Fruit fly (Drosophila melanogaster): ENCODE data around the gene CG17217.
A peak's percentile ranks its signal among the peaks of the same experiment; 100 is the strongest.

Gene CG17217

dm6 chr2L:12192978-12193377, 22.6 kb downstream of the CG17217 start (continued):
- TF ChIP-seq CG10631 (GFP tag; optimal IDR thresholded peaks at IDR 0.05), result peak; percentile 56
- no peak for TF ChIP-seq net (GFP tag; optimal IDR thresholded peaks at IDR 0.05)
- TF ChIP-seq CG1621 (tag; optimal IDR thresholded peaks at IDR 0.05), result peak; percentile 7
- TF ChIP-seq CG11762 (GFP tag; optimal IDR thresholded peaks at IDR 0.05; ENCODE audit: insufficient read depth), result no peak
- TF ChIP-seq CG7368 (GFP tag; optimal IDR thresholded peaks at IDR 0.05), result no peak
- TF ChIP-seq fd59A (GFP tag; optimal IDR thresholded peaks at IDR 0.05), result peak; percentile 2
- peak; percentile 41 for TF ChIP-seq spab (GFP tag; optimal IDR thresholded peaks at IDR 0.05)
- 0 out of 3 replicates have a peak, but pooled peaks have one; percentile 40 for TF ChIP-seq CG6163 (GFP tag; IDR thresholded peaks at IDR 0.05)
- TF ChIP-seq CG15336 (GFP tag; IDR thresholded peaks at IDR 0.05), result 0 out of 2 replicates have a peak, but pooled peaks have one; percentile 25
- TF ChIP-seq dsx (GFP tag; optimal IDR thresholded peaks at IDR 0.05; ENCODE audit: poor library complexity, severe bottlenecking), result peak; percentile 35
- TF ChIP-seq svp (GFP tag), result peak; percentile 80
- TF ChIP-seq topi (GFP tag; optimal IDR thresholded peaks at IDR 0.05), result peak; percentile 40
- no peak for TF ChIP-seq salr (GFP tag; optimal IDR thresholded peaks at IDR 0.05)
- TF ChIP-seq CG9139 (GFP tag; optimal IDR thresholded peaks at IDR 0.05), result no peak
- TF ChIP-seq CG11294 (GFP tag; IDR thresholded peaks at IDR 0.05), result no peak
- no peak for TF ChIP-seq Hr4 (GFP tag; optimal IDR thresholded peaks at IDR 0.05)
- TF ChIP-seq CG8632 (GFP tag; optimal IDR thresholded peaks at IDR 0.05), result no peak
- TF ChIP-seq CG4318 (GFP tag; optimal IDR thresholded peaks at IDR 0.05), result no peak
- TF ChIP-seq cyc (GFP tag; optimal IDR thresholded peaks at IDR 0.05), result no peak
- TF ChIP-seq Ets96B (tag; optimal IDR thresholded peaks at IDR 0.05), result peak; percentile 43
- TF ChIP-seq dac (GFP tag; optimal IDR thresholded peaks at IDR 0.05), result no peak
- no peak for TF ChIP-seq CG6808 (GFP tag; optimal IDR thresholded peaks at IDR 0.05)
- TF ChIP-seq Sox15 (GFP tag; optimal IDR thresholded peaks at IDR 0.05), result no peak
- TF ChIP-seq CG31627 (GFP tag; optimal IDR thresholded peaks at IDR 0.05), result peak; percentile 24

dm6 chr2L:12194858-12195257, 24.5 kb downstream of the CG17217 start:
- peak; percentile 17 for TF ChIP-seq svp (GFP tag)
- TF ChIP-seq CG6276 (GFP tag; optimal IDR thresholded peaks at IDR 0.05), result no peak
- TF ChIP-seq CG3919 (GFP tag; optimal IDR thresholded peaks at IDR 0.05), result no peak
- no peak for TF ChIP-seq Hr38 (GFP tag; optimal IDR thresholded peaks at IDR 0.05)
- TF ChIP-seq fkh (GFP tag; optimal IDR thresholded peaks at IDR 0.05), result peak; percentile 61

dm6 chr2L:12200990-12201389, 30.6 kb downstream of the CG17217 start:
- no peak for TF ChIP-seq dac (GFP tag; optimal IDR thresholded peaks at IDR 0.05)
- no peak for TF ChIP-seq CG16779 (tag; optimal IDR thresholded peaks at IDR 0.05)
- TF ChIP-seq CG3919 (GFP tag; optimal IDR thresholded peaks at IDR 0.05), result no peak
- no peak for TF ChIP-seq Smox (GFP tag; optimal IDR thresholded peaks at IDR 0.05)
- no peak for TF ChIP-seq topi (GFP tag; optimal IDR thresholded peaks at IDR 0.05)
- TF ChIP-seq CG6792 (GFP tag; optimal IDR thresholded peaks at IDR 0.05), result no peak
- TF ChIP-seq Hr4 (GFP tag; optimal IDR thresholded peaks at IDR 0.05), result no peak
- no peak for TF ChIP-seq net (GFP tag; optimal IDR thresholded peaks at IDR 0.05)

dm6 chr2L:12207549-12207948, 37.2 kb downstream of the CG17217 start, which contains the start of gene CG31759:
Gene CG31759, plus strand, starts transcription at chr2L:12207709.
- TF ChIP-seq CG10631 (GFP tag; optimal IDR thresholded peaks at IDR 0.05) (no peak), CG3919 (GFP tag; optimal IDR thresholded peaks at IDR 0.05) (no peak), dac (GFP tag; optimal IDR thresholded peaks at IDR 0.05) (no peak), Hr38 (GFP tag; optimal IDR thresholded peaks at IDR 0.05) (no peak), Ets96B (tag; optimal IDR thresholded peaks at IDR 0.05) (no peak), Blimp-1 (GFP tag; optimal IDR thresholded peaks at IDR 0.05) (no peak), Sox102F (GFP tag; optimal IDR thresholded peaks at IDR 0.05) (no peak), CG1621 (tag; optimal IDR thresholded peaks at IDR 0.05) (no peak), CG9139 (GFP tag; optimal IDR thresholded peaks at IDR 0.05) (no peak), achi (GFP tag; optimal IDR thresholded peaks at IDR 0.05) (no peak), topi (GFP tag; optimal IDR thresholded peaks at IDR 0.05) (no peak), Eip78C (GFP tag) (no peak)
